Fruit fly (Drosophila melanogaster) whole organism, embryonic: ENCODE measurements around the gene CG13720.

Experiments
- Aef1 ChIP-seq: fragments of 200-800 bp; sonication (Bioruptor generic); IDR thresholded peaks from 3 replicates; pipeline ENCODE4 v1.3.6; 2022; ENCODE audit warnings: missing biosample characterization, missing genetic modification characterization
- Bgb ChIP-seq: fragments of 200-800 bp; sonication (Bioruptor generic); IDR thresholded peaks from 2 replicates; pipeline ENCODE4 v1.3.6; 2022; ENCODE audit warnings: missing biosample characterization, missing genetic modification characterization; ENCODE audit not compliant: partially characterized antibody
- CG10321 ChIP-seq: fragments of 200-800 bp; sonication (Bioruptor generic); IDR thresholded peaks from 2 replicates; pipeline ENCODE4 v1.3.6; 2022; ENCODE audit warnings: missing biosample characterization, missing genetic modification characterization
- CG11504 ChIP-seq: fragments of 200-800 bp; sonication (Bioruptor generic); optimal IDR thresholded peaks from 3 replicates; lab custom pipeline; 2019; ENCODE audit warnings: missing biosample characterization, mild to moderate bottlenecking, missing genetic modification characterization, moderate library complexity
- CG11695 ChIP-seq: fragments of 200-800 bp; sonication (Bioruptor generic); IDR thresholded peaks from 3 replicates; pipeline ENCODE4 v1.3.6; 2022; ENCODE audit warnings: missing biosample characterization, missing genetic modification characterization
- CG12071 ChIP-seq: fragments of 200-800 bp; sonication (Bioruptor generic); optimal IDR thresholded peaks from 3 replicates; lab custom pipeline; 2018; ENCODE audit warnings: missing biosample characterization, mild to moderate bottlenecking, missing genetic modification characterization
- CG12391 ChIP-seq: fragments of 200-800 bp; sonication (Bioruptor generic); optimal IDR thresholded peaks from 3 replicates; lab custom pipeline; 2018; ENCODE audit warnings: missing biosample characterization, mild to moderate bottlenecking, missing genetic modification characterization, moderate library complexity
- CG14050 ChIP-seq: fragments of 200-800 bp; sonication (Bioruptor generic); IDR thresholded peaks from 3 replicates; pipeline ENCODE4 v1.3.6; 2022; ENCODE audit warnings: missing biosample characterization, missing genetic modification characterization
- CG15601 ChIP-seq: fragments of 200-800 bp; sonication (Bioruptor generic); optimal IDR thresholded peaks from 3 replicates; lab custom pipeline; 2019; ENCODE audit warnings: missing biosample characterization, mild to moderate bottlenecking, missing genetic modification characterization, moderate library complexity
- CG17361 ChIP-seq: fragments of 200-800 bp; sonication (Bioruptor generic); IDR thresholded peaks from 3 replicates; pipeline ENCODE4 v1.3.6; 2022; ENCODE audit warnings: missing biosample characterization, missing genetic modification characterization
- CG2202 ChIP-seq: fragments of 200-800 bp; sonication (Bioruptor generic); optimal IDR thresholded peaks from 2 replicates; lab custom pipeline; 2018; ENCODE audit warnings: missing biosample characterization, mild to moderate bottlenecking, missing genetic modification characterization
- CG3281 ChIP-seq: fragments of 200-800 bp; sonication (Bioruptor generic); optimal IDR thresholded peaks from 3 replicates; lab custom pipeline; 2017; ENCODE audit warnings: missing biosample characterization, mild to moderate bottlenecking, missing genetic modification characterization
- CG5180 ChIP-seq: fragments of 200-800 bp; sonication (Bioruptor generic); optimal IDR thresholded peaks from 3 replicates; lab custom pipeline; 2017; ENCODE audit warnings: missing biosample characterization, missing genetic modification characterization, mild to moderate bottlenecking, moderate library complexity, missing genetic modification reagents
- CG6254 ChIP-seq: fragments of 200-800 bp; sonication (Bioruptor generic); optimal IDR thresholded peaks from 3 replicates; lab custom pipeline; 2017; ENCODE audit warnings: mild to moderate bottlenecking, missing biosample characterization, missing genetic modification reagents, missing genetic modification characterization
- CG7928 ChIP-seq: fragments of 200-800 bp; sonication (Bioruptor generic); optimal IDR thresholded peaks from 2 replicates; lab custom pipeline; 2017; ENCODE audit warnings: missing biosample characterization, mild to moderate bottlenecking, missing genetic modification characterization
- CG8478 ChIP-seq: fragments of >200 bp; optimal IDR thresholded peaks from 2 replicates; lab custom pipeline; 2018
- CG8944 ChIP-seq: fragments of 200-800 bp; sonication (Bioruptor generic); optimal IDR thresholded peaks from 3 replicates; lab custom pipeline; 2016; ENCODE audit warnings: missing biosample characterization, missing genetic modification characterization
- CG9437 ChIP-seq: fragments of 200-800 bp; sonication (Bioruptor generic); optimal IDR thresholded peaks from 2 replicates; lab custom pipeline; 2018; ENCODE audit warnings: missing biosample characterization, mild to moderate bottlenecking, missing genetic modification characterization
- CG9609 ChIP-seq: fragments of 200-800 bp; sonication (Bioruptor generic); optimal IDR thresholded peaks from 3 replicates; lab custom pipeline; 2016; ENCODE audit warnings: missing biosample characterization, missing genetic modification characterization
- CTCF ChIP-seq: fragments of 200-800 bp; sonication (Bioruptor generic); optimal IDR thresholded peaks from 2 replicates; lab custom pipeline; 2017; ENCODE audit warnings: missing biosample characterization, mild to moderate bottlenecking, missing genetic modification characterization, moderate library complexity
- Camta ChIP-seq: fragments of 200-800 bp; sonication (Bioruptor generic); optimal IDR thresholded peaks from 2 replicates; lab custom pipeline; 2016; ENCODE audit warnings: missing biosample characterization, missing genetic modification characterization
- CkIIα-i1 ChIP-seq: fragments of 200-800 bp; sonication (Bioruptor generic); IDR thresholded peaks from 2 replicates; pipeline ENCODE4 v1.3.6; 2022; ENCODE audit warnings: missing biosample characterization, missing genetic modification characterization
- Doc3 ChIP-seq: fragments of 200-800 bp; sonication (Bioruptor generic); IDR thresholded peaks from 3 replicates; pipeline ENCODE4 v1.3.6; 2022; ENCODE audit warnings: missing biosample characterization, missing genetic modification characterization; ENCODE audit not compliant: partially characterized antibody
- Elba2 ChIP-seq: fragments of 200-800 bp; sonication (Bioruptor generic); optimal IDR thresholded peaks from 3 replicates; lab custom pipeline; 2016; ENCODE audit warnings: missing biosample characterization, missing genetic modification characterization
- HLH3B ChIP-seq: fragments of 200-800 bp; sonication (Bioruptor generic); IDR thresholded peaks from 2 replicates; pipeline ENCODE4 v1.3.6; 2022; ENCODE audit warnings: missing biosample characterization, missing genetic modification characterization
- Hmx ChIP-seq: fragments of 200-800 bp; sonication (Bioruptor generic); optimal IDR thresholded peaks from 2 replicates; lab custom pipeline; 2016; ENCODE audit warnings: missing biosample characterization, missing genetic modification characterization
- Lpt ChIP-seq: fragments of >200 bp; optimal IDR thresholded peaks from 2 replicates; lab custom pipeline; 2018; ENCODE audit warnings: missing biosample characterization, missing genetic modification characterization
- Nf-YB ChIP-seq: fragments of 200-800 bp; sonication (Bioruptor generic); optimal IDR thresholded peaks from 3 replicates; lab custom pipeline; 2019; ENCODE audit warnings: missing biosample characterization, mild to moderate bottlenecking, missing genetic modification characterization, moderate library complexity
- Six4 ChIP-seq: fragments of 200-800 bp; sonication (Bioruptor generic); optimal IDR thresholded peaks from 2 replicates; lab custom pipeline; 2016; ENCODE audit warnings: missing biosample characterization, missing genetic modification characterization
- Sry-β ChIP-seq: fragments of 200-800 bp; sonication (Bioruptor generic); optimal IDR thresholded peaks from 2 replicates; lab custom pipeline; 2018; ENCODE audit warnings: missing biosample characterization, mild to moderate bottlenecking, missing genetic modification characterization, moderate library complexity
- Tbp ChIP-seq: fragments of >200 bp; optimal IDR thresholded peaks from 2 replicates; lab custom pipeline; 2018; ENCODE audit warnings: missing biosample characterization, missing genetic modification characterization
- al ChIP-seq: fragments of 200-800 bp; sonication (Bioruptor generic); IDR thresholded peaks from 2 replicates; pipeline ENCODE4 v1.3.6; 2022; ENCODE audit warnings: missing biosample characterization, missing genetic modification characterization
- az2 ChIP-seq: fragments of 200-800 bp; sonication (Bioruptor generic); optimal IDR thresholded peaks from 3 replicates; lab custom pipeline; 2016; ENCODE audit warnings: missing biosample characterization, missing genetic modification characterization
- cg ChIP-seq: fragments of 200-800 bp; sonication (Bioruptor generic); optimal IDR thresholded peaks from 3 replicates; lab custom pipeline; 2019; ENCODE audit warnings: missing biosample characterization, mild to moderate bottlenecking, missing genetic modification characterization, moderate library complexity
- dati ChIP-seq: fragments of 200-800 bp; sonication (Bioruptor generic); IDR thresholded peaks from 2 replicates; pipeline ENCODE4 v1.3.6; 2022; ENCODE audit warnings: missing biosample characterization, missing genetic modification characterization
- gce ChIP-seq: fragments of 200-800 bp; sonication (Bioruptor generic); IDR thresholded peaks from 3 replicates; pipeline ENCODE4 v1.3.6; 2022; ENCODE audit warnings: missing biosample characterization, missing genetic modification characterization
- h ChIP-seq: fragments of >200 bp; optimal IDR thresholded peaks from 2 replicates; lab custom pipeline; 2017
- ind ChIP-seq: fragments of 200-800 bp; sonication (Bioruptor generic); optimal IDR thresholded peaks from 3 replicates; lab custom pipeline; 2016; ENCODE audit warnings: missing biosample characterization, missing genetic modification characterization
- lmd ChIP-seq: fragments of 200-800 bp; sonication (Bioruptor generic); IDR thresholded peaks from 2 replicates; pipeline ENCODE4 v1.3.6; 2022; ENCODE audit warnings: missing biosample characterization, missing genetic modification characterization
- luna ChIP-seq: fragments of 200-800 bp; sonication (Bioruptor generic); optimal IDR thresholded peaks from 2 replicates; lab custom pipeline; 2016; ENCODE audit warnings: missing biosample characterization, missing genetic modification characterization
- mld ChIP-seq: fragments of 200-800 bp; sonication (Bioruptor generic); IDR thresholded peaks from 3 replicates; pipeline ENCODE4 v1.3.6; 2022; ENCODE audit warnings: missing biosample characterization, missing genetic modification characterization; ENCODE audit not compliant: partially characterized antibody
- onecut ChIP-seq: fragments of 200-800 bp; sonication (Bioruptor generic); IDR thresholded peaks from 2 replicates; pipeline ENCODE4 v1.3.6; 2022; ENCODE audit warnings: missing biosample characterization, missing genetic modification characterization
- pho ChIP-seq: fragments of 200-800 bp; sonication (Bioruptor generic); optimal IDR thresholded peaks from 2 replicates; lab custom pipeline; 2016; ENCODE audit warnings: missing biosample characterization, missing genetic modification characterization
- ranshi ChIP-seq: fragments of 200-800 bp; sonication (Bioruptor generic); IDR thresholded peaks from 2 replicates; pipeline ENCODE4 v1.3.6; 2022; ENCODE audit warnings: missing biosample characterization, missing genetic modification characterization
- repo ChIP-seq: fragments of 200-800 bp; sonication (Bioruptor generic); optimal IDR thresholded peaks from 2 replicates; lab custom pipeline; 2016; ENCODE audit warnings: missing biosample characterization, missing genetic modification characterization
- run ChIP-seq: fragments of 200-800 bp; sonication (Bioruptor generic); optimal IDR thresholded peaks from 3 replicates; lab custom pipeline; 2018; ENCODE audit warnings: missing biosample characterization, mild to moderate bottlenecking, missing genetic modification characterization
- schlank ChIP-seq: fragments of 200-800 bp; sonication (Bioruptor generic); optimal IDR thresholded peaks from 2 replicates; lab custom pipeline; 2018; ENCODE audit warnings: missing biosample characterization, mild to moderate bottlenecking, missing genetic modification characterization
- seq ChIP-seq: fragments of 200-800 bp; sonication (Bioruptor generic); IDR thresholded peaks from 2 replicates; pipeline ENCODE4 v1.3.6; 2022; ENCODE audit warnings: missing biosample characterization, missing genetic modification characterization
- stwl ChIP-seq: fragments of 200-800 bp; sonication (Bioruptor generic); optimal IDR thresholded peaks from 3 replicates; lab custom pipeline; 2018; ENCODE audit warnings: missing biosample characterization, mild to moderate bottlenecking, missing genetic modification characterization, moderate library complexity
- toy ChIP-seq: fragments of 200-800 bp; sonication (Bioruptor generic); IDR thresholded peaks from 2 replicates; pipeline ENCODE4 v1.3.6; 2022; ENCODE audit warnings: missing biosample characterization, missing genetic modification characterization
- zf30C ChIP-seq: fragments of 200-800 bp; sonication (Bioruptor generic); optimal IDR thresholded peaks from 3 replicates; lab custom pipeline; 2018; ENCODE audit warnings: missing biosample characterization, mild to moderate bottlenecking, missing genetic modification characterization

Gene CG13720

DNA sequence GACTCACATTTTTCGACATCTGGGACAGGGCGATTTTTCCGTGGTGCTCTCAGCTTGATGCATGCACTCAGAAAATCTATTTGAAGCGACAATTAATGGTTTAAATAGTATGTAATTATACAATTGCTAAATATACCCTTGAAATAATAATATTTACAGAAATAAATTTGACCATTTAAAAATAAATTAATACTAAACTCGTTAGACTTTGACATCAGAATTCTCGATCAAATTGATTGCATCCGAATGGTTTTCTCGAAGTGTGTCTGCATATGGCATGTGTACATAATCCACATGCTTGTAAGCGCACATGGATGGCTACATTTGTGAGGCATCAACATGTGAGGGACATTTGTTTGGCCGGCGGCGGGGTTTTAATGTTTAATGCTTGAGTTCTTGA is 46.4 kb upstream of the CG13720 start (continued):
- TF ChIP-seq CG5180 (GFP tag; lab: Kevin White, UChicago) (no peak), CG3281 (GFP tag; lab: Kevin White, UChicago) (no peak), CG6254 (GFP tag; lab: Kevin White, UChicago) (peak; percentile 73), dati (GFP tag; lab: Robert Waterston, UW) (0 out of 2 replicates have a peak, but pooled peaks have one; percentile 18), al (GFP tag; lab: Robert Waterston, UW) (0 out of 2 replicates have a peak, but pooled peaks have one; percentile 7), CG12391 (tag; lab: Kevin White, UChicago) (peak; percentile 84), az2 (GFP tag; lab: Kevin White, UChicago) (peak; percentile 68), CTCF (GFP tag; lab: Kevin White, UChicago) (no peak), Tbp (no peak), Elba2 (no peak), h (no peak), ind (GFP tag; lab: Kevin White, UChicago) (peak; percentile 28), luna (GFP tag; lab: Kevin White, UChicago) (no peak), HLH3B (GFP tag; lab: Robert Waterston, UW) (peak; percentile 64), CG11504 (tag; lab: Kevin White, UChicago) (peak; percentile 77), CkIIα-i1 (GFP tag; lab: Robert Waterston, UW) (no peak), Aef1 (no peak), Bgb (GFP tag; lab: Robert Waterston, UW) (no peak), repo (GFP tag; lab: Kevin White, UChicago) (no peak), CG12071 (GFP tag; lab: Kevin White, UChicago) (no peak), CG14050 (GFP tag; lab: Robert Waterston, UW) (no peak), CG11695 (GFP tag; lab: Robert Waterston, UW) (peak; percentile 72), stwl (tag; lab: Kevin White, UChicago) (peak; percentile 42), schlank (no peak), CG2202 (tag; lab: Kevin White, UChicago) (peak; percentile 79), CG10321 (GFP tag; lab: Robert Waterston, UW) (no peak), toy (GFP tag; lab: Robert Waterston, UW) (no peak), run (no peak), seq (GFP tag; lab: Robert Waterston, UW) (no peak), CG8944 (GFP tag; lab: Kevin White, UChicago) (no peak), CG9437 (GFP tag; lab: Kevin White, UChicago) (peak; percentile 40), CG15601 (tag; lab: Kevin White, UChicago) (peak; percentile 65), Hmx (GFP tag; lab: Kevin White, UChicago) (no peak), onecut (GFP tag; lab: Robert Waterston, UW) (peak; percentile 43), Nf-YB (GFP tag; lab: Kevin White, UChicago) (peak; percentile 50), zf30C (GFP tag; lab: Kevin White, UChicago) (peak; percentile 87), Camta (GFP tag; lab: Kevin White, UChicago) (peak; percentile 42), Doc3 (GFP tag; lab: Robert Waterston, UW) (no peak), lmd (GFP tag; lab: Robert Waterston, UW) (peak; percentile 66), CG8478 (lab: Kevin White, UChicago) (no peak), CG7928 (no peak), Lpt (GFP tag; lab: Kevin White, UChicago) (no peak), CG9609 (GFP tag; lab: Kevin White, UChicago) (no peak), gce (no peak), cg (GFP tag; lab: Kevin White, UChicago) (no peak), mld (GFP tag; lab: Robert Waterston, UW) (no peak), CG17361 (GFP tag; lab: Robert Waterston, UW) (peak; percentile 80), Sry-β (GFP tag; lab: Kevin White, UChicago) (no peak), ranshi (peak; percentile 43; the same call in 1 of the 2 replicates), Six4 (GFP tag; lab: Kevin White, UChicago) (peak; percentile 57), pho (GFP tag; lab: Kevin White, UChicago) (no peak)
